Fruit fly (Drosophila melanogaster) Kc167 (cell line): ENCODE data around the gene grim.

ENCODE experiments used
- Myc ChIP-seq: fragments of >200 bp; optimal IDR thresholded peaks from 2 replicates; lab custom pipeline; 2017; ENCODE audit warnings: missing external identifiers
- h ChIP-seq: fragments of >200 bp; optimal IDR thresholded peaks from 3 replicates; lab custom pipeline; 2018; ENCODE audit warnings: missing external identifiers
- insv ChIP-seq: fragments of >200 bp; optimal IDR thresholded peaks from 3 replicates; lab custom pipeline; 2018; ENCODE audit warnings: missing external identifiers
- psq ChIP-seq: fragments of >200 bp; optimal IDR thresholded peaks from 2 replicates; lab custom pipeline; 2017; ENCODE audit warnings: missing external identifiers

- TF ChIP-seq insv = no peak
- no peak for TF ChIP-seq Myc (lab: Kevin White, UChicago)
- TF ChIP-seq psq (lab: Kevin White, UChicago) = no peak
- no peak for TF ChIP-seq h (lab: Kevin White, UChicago)
These were observed 1.6 kb upstream of the grim start for dm6 chr3L:18305792-18306191.
